Worm (Caenorhabditis elegans) whole organism, late embryonic: Measurements from ENCODE around the gene W03G11.3.

Experiments used
- K02D7.2 ChIP-seq: sonication (generic microtip); optimal IDR thresholded peaks from 2 replicates; lab custom pipeline; 2017; ENCODE audit warnings: mild to moderate bottlenecking, missing genetic modification characterization, missing compliant biosample characterization
- T23F11.4 ChIP-seq: fragments of 200-800 bp; sonication (Bioruptor generic); optimal IDR thresholded peaks from 2 replicates; lab custom pipeline; 2018; ENCODE audit warnings: mild to moderate bottlenecking, missing genetic modification characterization, missing compliant biosample characterization
- Y22D7AL.16 ChIP-seq: sonication (generic microtip); optimal IDR thresholded peaks from 2 replicates; lab custom pipeline; 2016; ENCODE audit warnings: missing genetic modification characterization, missing compliant biosample characterization
- ahr-1 ChIP-seq: sonication (generic microtip); optimal IDR thresholded peaks from 2 replicates; lab custom pipeline; 2016; ENCODE audit warnings: missing genetic modification characterization, missing compliant biosample characterization
- ama-1 ChIP-seq: fragments of 150-350 bp; optimal IDR thresholded peaks from 2 replicates; lab custom pipeline; 2014
- ceh-18 ChIP-seq: sonication (generic microtip); optimal IDR thresholded peaks from 2 replicates; lab custom pipeline; 2016; ENCODE audit warnings: missing genetic modification characterization, missing compliant biosample characterization
- ceh-19 ChIP-seq: fragments of 200-800 bp; sonication (Bioruptor generic); optimal IDR thresholded peaks from 2 replicates; lab custom pipeline; 2018; ENCODE audit warnings: mild to moderate bottlenecking, missing genetic modification characterization, missing compliant biosample characterization
- ceh-24 ChIP-seq: sonication (generic microtip); optimal IDR thresholded peaks from 2 replicates; lab custom pipeline; 2016; ENCODE audit warnings: mild to moderate bottlenecking, missing genetic modification characterization, missing compliant biosample characterization
- ceh-48 ChIP-seq: sonication (generic microtip); optimal IDR thresholded peaks from 2 replicates; lab custom pipeline; 2016; ENCODE audit warnings: missing genetic modification characterization, inconsistent platforms, missing compliant biosample characterization
- ceh-9 ChIP-seq: sonication (generic microtip); optimal IDR thresholded peaks from 2 replicates; lab custom pipeline; 2016; ENCODE audit warnings: mild to moderate bottlenecking, missing genetic modification characterization, inconsistent platforms, missing compliant biosample characterization
- elt-4 ChIP-seq: sonication (generic microtip); optimal IDR thresholded peaks from 2 replicates; lab custom pipeline; 2016; ENCODE audit warnings: missing genetic modification characterization, missing compliant biosample characterization
- ets-4 ChIP-seq: sonication (generic microtip); optimal IDR thresholded peaks from 2 replicates; lab custom pipeline; 2016; ENCODE audit warnings: missing genetic modification characterization, missing compliant biosample characterization
- fax-1 ChIP-seq: sonication (generic microtip); optimal IDR thresholded peaks from 2 replicates; lab custom pipeline; 2016; ENCODE audit warnings: missing genotype, missing genetic modification characterization, missing compliant biosample characterization
- fkh-10 ChIP-seq: fragments of 150-350 bp; optimal IDR thresholded peaks from 2 replicates; lab custom pipeline; 2014; ENCODE audit warnings: missing biosample characterization, missing genetic modification reagents, missing genetic modification characterization
- fkh-6 ChIP-seq: sonication (generic microtip); optimal IDR thresholded peaks from 2 replicates; lab custom pipeline; 2016; ENCODE audit warnings: missing genetic modification characterization, missing compliant biosample characterization
- hlh-13 ChIP-seq: fragments of 200-800 bp; sonication (Bioruptor generic); optimal IDR thresholded peaks from 2 replicates; lab custom pipeline; 2018; ENCODE audit warnings: mild to moderate bottlenecking, missing genetic modification characterization, missing compliant biosample characterization
- hlh-15 ChIP-seq: sonication (generic microtip); optimal IDR thresholded peaks from 2 replicates; lab custom pipeline; 2016; ENCODE audit warnings: missing genetic modification characterization, missing compliant biosample characterization
- hlh-30 ChIP-seq: sonication (generic microtip); optimal IDR thresholded peaks from 2 replicates; lab custom pipeline; 2017; ENCODE audit warnings: antibody characterized with exemption, missing genetic modification characterization, missing compliant biosample characterization; ENCODE audit not compliant: insufficient read depth
- hlh-6 ChIP-seq: sonication (generic microtip); optimal IDR thresholded peaks from 2 replicates; lab custom pipeline; 2016; ENCODE audit warnings: missing genotype, missing genetic modification characterization, missing compliant biosample characterization
- lim-6 ChIP-seq: sonication (generic microtip); optimal IDR thresholded peaks from 2 replicates; lab custom pipeline; 2016; ENCODE audit warnings: missing genetic modification characterization, missing compliant biosample characterization
- nfya-1 ChIP-seq: sonication (generic microtip); optimal IDR thresholded peaks from 2 replicates; lab custom pipeline; 2017; ENCODE audit warnings: missing genetic modification characterization, mild to moderate bottlenecking, missing compliant biosample characterization, antibody characterized with exemption, moderate library complexity
- nhr-11 ChIP-seq: fragments of 150-350 bp; optimal IDR thresholded peaks from 2 replicates; lab custom pipeline; 2014; ENCODE audit warnings: missing biosample characterization, missing genetic modification characterization
- nhr-232 ChIP-seq: sonication (generic microtip); optimal IDR thresholded peaks from 2 replicates; lab custom pipeline; 2016; ENCODE audit warnings: missing genetic modification characterization, missing compliant biosample characterization
- npax-4 ChIP-seq: sonication (generic microtip); optimal IDR thresholded peaks from 2 replicates; lab custom pipeline; 2016; ENCODE audit warnings: missing genetic modification characterization, missing compliant biosample characterization
- odd-2 ChIP-seq: sonication (generic microtip); optimal IDR thresholded peaks from 2 replicates; lab custom pipeline; 2017; ENCODE audit warnings: antibody characterized with exemption, mild to moderate bottlenecking, missing genetic modification characterization, missing compliant biosample characterization
- pax-1 ChIP-seq: fragments of 150-350 bp; optimal IDR thresholded peaks from 2 replicates; lab custom pipeline; 2014; ENCODE audit warnings: missing biosample characterization, missing genetic modification characterization
- pqm-1 ChIP-seq: sonication (generic microtip); optimal IDR thresholded peaks from 2 replicates; lab custom pipeline; 2016; ENCODE audit warnings: missing genetic modification characterization, missing compliant biosample characterization
- pros-1 ChIP-seq: fragments of 150-350 bp; optimal IDR thresholded peaks from 2 replicates; lab custom pipeline; 2014; ENCODE audit warnings: missing biosample characterization, missing genetic modification reagents, missing genetic modification characterization
- sdc-2 ChIP-seq: sonication (generic microtip); optimal IDR thresholded peaks from 2 replicates; lab custom pipeline; 2016; ENCODE audit warnings: missing genotype, missing genetic modification characterization, missing compliant biosample characterization
- tbx-2 ChIP-seq: sonication (generic microtip); optimal IDR thresholded peaks from 2 replicates; lab custom pipeline; 2016; ENCODE audit warnings: missing genetic modification characterization, missing compliant biosample characterization
- tbx-7 ChIP-seq: sonication (generic microtip); optimal IDR thresholded peaks from 2 replicates; lab custom pipeline; 2016; ENCODE audit warnings: missing genotype, missing genetic modification characterization, missing compliant biosample characterization
- ttx-3 ChIP-seq: sonication (generic microtip); optimal IDR thresholded peaks from 2 replicates; lab custom pipeline; 2016; ENCODE audit warnings: missing genetic modification reagents, missing genetic modification characterization, missing compliant biosample characterization
- unc-3 ChIP-seq, 2 experiments: fragments of 200-800 bp in 1 of 2; sonication (Bioruptor generic) in 1 of 2; sonication (generic microtip) in 1 of 2; conservative IDR thresholded peaks in 1 of 2; optimal IDR thresholded peaks in 1 of 2; 2 replicates each; pipeline versions ENCODE4 v1.3.6 to Lab custom; 2016 to 2022; ENCODE audit warnings: missing compliant biosample characterization in 2 of 2, missing genetic modification characterization in 2 of 2, missing genetic modification reagents in 1 of 2
- unc-55 ChIP-seq: sonication (generic microtip); optimal IDR thresholded peaks from 2 replicates; lab custom pipeline; 2017; ENCODE audit warnings: missing biosample characterization, missing genetic modification reagents, missing genetic modification characterization
- ztf-16 ChIP-seq: sonication (generic microtip); optimal IDR thresholded peaks from 2 replicates; lab custom pipeline; 2017; ENCODE audit warnings: missing genetic modification characterization, missing compliant biosample characterization

W03G11.3 gene

DNA sequence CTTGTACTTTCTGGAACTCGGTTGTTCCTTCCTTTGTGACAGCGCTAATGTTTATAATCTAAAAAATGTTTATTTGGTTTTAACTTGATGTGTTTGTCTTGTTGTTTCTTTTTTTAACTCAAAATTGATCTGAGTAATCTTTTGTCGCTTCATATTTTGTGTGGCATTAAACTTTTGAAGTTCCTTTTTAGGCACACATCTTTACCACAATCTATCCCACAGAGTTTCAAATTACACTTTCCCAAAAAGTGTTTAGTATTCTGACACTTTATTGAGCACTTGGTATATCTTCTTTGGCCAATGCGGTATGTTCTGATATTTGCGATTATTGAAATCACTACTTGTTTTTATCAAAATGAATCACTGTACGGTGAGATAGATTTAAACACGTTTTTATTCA, 21.7 kb upstream of the W03G11.3 start, which contains the start of gene lgc-18:
Gene lgc-18, plus strand, starts transcription at position 301 of the 400 bp plus-strand sequence.
- no peak for TF ChIP-seq unc-55 (GFP tag; lab: Kevin White, UChicago)
- TF ChIP-seq pros-1 (tag; lab: Kevin White, UChicago) = no peak
- TF ChIP-seq ceh-18 (tag; lab: Kevin White, UChicago) = no peak
- TF ChIP-seq Y22D7AL.16 (tag; lab: Kevin White, UChicago) = no peak
- no peak for TF ChIP-seq sdc-2 (tag; lab: Kevin White, UChicago)
- TF ChIP-seq ets-4 (tag; lab: Kevin White, UChicago) = no peak
- no peak for TF ChIP-seq T23F11.4 (GFP tag; lab: Kevin White, UChicago)
- TF ChIP-seq, all 69 proteins: peak for 0

DNA sequence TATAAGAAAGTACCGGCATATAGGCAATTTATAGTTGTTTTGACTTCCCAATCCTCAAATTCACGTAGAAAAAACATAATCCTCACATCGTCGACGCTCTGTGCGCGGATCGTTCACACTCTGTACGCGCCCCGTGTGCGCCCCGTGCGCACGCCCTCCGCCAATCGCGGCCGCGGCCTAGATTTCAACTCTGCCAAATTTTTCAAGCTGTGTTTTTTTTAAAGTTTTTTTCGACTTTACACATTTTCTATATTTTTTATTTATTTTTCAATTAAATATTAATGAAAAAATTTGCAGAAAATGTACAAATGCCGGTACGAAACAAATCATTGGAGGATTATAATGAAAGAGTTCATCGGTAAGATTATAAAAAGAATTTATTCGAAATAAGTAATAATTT, 19.5 kb upstream of the W03G11.3 start, which contains the start of gene T01H10.11:
Gene T01H10.11, plus strand, starts transcription at position 301 of the 400 bp plus-strand sequence.
- TF ChIP-seq ahr-1 = no peak
- no peak for TF ChIP-seq fkh-6 (tag; lab: Kevin White, UChicago)
- TF ChIP-seq ceh-9 (tag; lab: Kevin White, UChicago) = no peak
- no peak for TF ChIP-seq lim-6 (tag; lab: Kevin White, UChicago)
- no peak for TF ChIP-seq pax-1 (tag; lab: Kevin White, UChicago)
- TF ChIP-seq ceh-48 (tag; lab: Kevin White, UChicago) = no peak
- TF ChIP-seq hlh-15 (tag; lab: Kevin White, UChicago) = no peak
- TF ChIP-seq ztf-16 (tag; lab: Kevin White, UChicago) = no peak
- no peak for TF ChIP-seq odd-2
- no peak for TF ChIP-seq Y22D7AL.16 (tag; lab: Kevin White, UChicago)
- TF ChIP-seq hlh-6 = no peak
- TF ChIP-seq hlh-30 (tag; lab: Kevin White, UChicago) = no peak

DNA sequence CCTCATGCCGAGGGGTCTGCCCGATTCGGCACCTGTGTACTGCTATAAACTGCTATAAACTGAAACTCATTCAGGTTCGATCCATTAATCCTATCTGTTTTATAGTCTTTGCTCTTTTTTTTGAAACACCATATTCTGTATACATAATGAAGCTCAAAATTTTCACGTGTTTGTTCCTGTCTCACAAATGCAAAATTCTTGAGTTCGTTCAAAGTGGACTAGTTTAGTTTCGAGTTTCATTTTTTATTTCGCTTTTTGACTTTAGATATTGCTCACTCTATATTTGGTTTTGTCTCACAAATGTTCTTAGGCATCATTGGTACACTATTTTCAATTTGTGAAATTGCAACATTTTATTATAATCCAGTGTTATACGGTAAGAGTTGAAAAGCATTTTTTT, 17.7 kb upstream of the W03G11.3 start, which contains the start of gene lgc-17:
Gene lgc-17, plus strand, starts transcription at position 301 of the 400 bp plus-strand sequence.
- TF ChIP-seq hlh-13 = no peak
- TF ChIP-seq ceh-19 = no peak
- no peak for TF ChIP-seq lim-6 (tag; lab: Kevin White, UChicago)
- TF ChIP-seq unc-3 (GFP tag; conservative IDR thresholded peaks at IDR 0.05; lab: Robert Waterston, UW) = no peak
- TF ChIP-seq unc-3 (tag; optimal IDR thresholded peaks at IDR 0.05; lab: Kevin White, UChicago) = no peak
- TF ChIP-seq ceh-18 (tag; lab: Kevin White, UChicago) = no peak
- no peak for TF ChIP-seq ceh-9 (tag; lab: Kevin White, UChicago)
- TF ChIP-seq nfya-1 (tag; lab: Kevin White, UChicago) = no peak
- no peak for TF ChIP-seq fax-1 (tag; lab: Kevin White, UChicago)
- TF ChIP-seq ttx-3 (tag; lab: Kevin White, UChicago) = no peak
- TF ChIP-seq tbx-2 (tag; lab: Kevin White, UChicago) = no peak
- TF ChIP-seq sdc-2 (tag; lab: Kevin White, UChicago) = no peak
- TF ChIP-seq ceh-24 (tag; lab: Kevin White, UChicago) = no peak
- TF ChIP-seq ahr-1 = no peak
- TF ChIP-seq, all 69 proteins: peak for 0

DNA sequence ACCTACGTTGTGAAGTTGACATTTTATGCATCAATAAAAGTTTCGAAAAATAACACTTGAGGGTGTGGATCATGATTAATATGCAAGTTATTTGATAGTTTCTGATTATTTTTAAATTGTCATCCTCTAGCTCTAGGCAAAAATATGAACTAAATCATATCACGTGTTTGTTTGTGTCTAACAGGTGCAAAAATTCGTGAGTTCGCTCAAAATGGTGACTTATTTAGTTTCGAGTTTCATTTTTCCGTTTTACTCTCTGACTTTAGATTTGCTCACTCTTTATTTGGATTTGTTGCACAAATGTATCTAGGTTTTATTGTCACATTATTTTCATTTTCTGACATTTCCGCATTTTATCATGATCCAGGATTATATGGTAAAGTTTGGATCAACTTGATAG, 14.7 kb upstream of the W03G11.3 start, which contains the start of gene lgc-16:
Gene lgc-16, plus strand, starts transcription at position 301 of the 400 bp plus-strand sequence.
- TF ChIP-seq K02D7.2 (tag; lab: Kevin White, UChicago) = no peak
- TF ChIP-seq ceh-24 (tag; lab: Kevin White, UChicago) = no peak
- no peak for TF ChIP-seq fkh-10 (GFP tag; lab: Kevin White, UChicago)
- TF ChIP-seq ztf-16 (tag; lab: Kevin White, UChicago) = no peak
- no peak for TF ChIP-seq nhr-232 (tag; lab: Kevin White, UChicago)
- no peak for TF ChIP-seq tbx-7 (tag; lab: Kevin White, UChicago)
- TF ChIP-seq ceh-48 (tag; lab: Kevin White, UChicago) = no peak
- TF ChIP-seq hlh-6 = no peak
- no peak for TF ChIP-seq ama-1 (lab: Kevin White, UChicago)
- TF ChIP-seq pax-1 (tag; lab: Kevin White, UChicago) = no peak
- TF ChIP-seq Y22D7AL.16 (tag; lab: Kevin White, UChicago) = no peak
- TF ChIP-seq elt-4 (tag; lab: Kevin White, UChicago) = no peak
- TF ChIP-seq sdc-2 (tag; lab: Kevin White, UChicago) = no peak
- TF ChIP-seq nhr-11 (tag; lab: Kevin White, UChicago) = no peak
- no peak for TF ChIP-seq npax-4 (tag; lab: Kevin White, UChicago)
- no peak for TF ChIP-seq pqm-1 (tag; lab: Kevin White, UChicago)
- TF ChIP-seq unc-3 (GFP tag; conservative IDR thresholded peaks at IDR 0.05; lab: Robert Waterston, UW) = no peak
- no peak for TF ChIP-seq unc-3 (tag; optimal IDR thresholded peaks at IDR 0.05; lab: Kevin White, UChicago)
- TF ChIP-seq, all 69 proteins: peak for 0
